Fruit fly (Drosophila melanogaster) whole organism, prepupa: Measurements from ENCODE around the gene CG4462.
A peak's percentile ranks its signal among the peaks of the same experiment; 100 is the strongest.

Experiments used
- Blimp-1 ChIP-seq: fragments of 200-800 bp; sonication (Bioruptor generic); optimal IDR thresholded peaks from 3 replicates; lab custom pipeline; 2017; ENCODE audit warnings: missing biosample characterization, missing genetic modification characterization, mild to moderate bottlenecking, moderate library complexity, missing genetic modification reagents
- CG10631 ChIP-seq: fragments of 200-800 bp; sonication (Bioruptor generic); optimal IDR thresholded peaks from 2 replicates; lab custom pipeline; 2016; ENCODE audit warnings: missing biosample characterization, missing genetic modification characterization
- CG10669 ChIP-seq: fragments of 200-800 bp; sonication (Bioruptor generic); optimal IDR thresholded peaks from 3 replicates; lab custom pipeline; 2018; ENCODE audit warnings: missing biosample characterization, mild to moderate bottlenecking, missing genetic modification characterization, moderate library complexity
- CG11762 ChIP-seq: fragments of 200-800 bp; sonication (Bioruptor generic); optimal IDR thresholded peaks from 3 replicates; lab custom pipeline; 2016; ENCODE audit warnings: missing biosample characterization, missing genetic modification characterization; ENCODE audit not compliant: insufficient read depth
- CG11902 ChIP-seq: fragments of 200-800 bp; sonication (Bioruptor generic); optimal IDR thresholded peaks from 3 replicates; lab custom pipeline; 2016; ENCODE audit warnings: missing biosample characterization, missing genetic modification characterization
- CG15336 ChIP-seq: fragments of 200-800 bp; sonication (Bioruptor generic); IDR thresholded peaks from 2 replicates; pipeline ENCODE4 v1.3.6; 2022; ENCODE audit warnings: missing biosample characterization, missing genetic modification characterization
- CG1621 ChIP-seq: fragments of 200-800 bp; sonication (Bioruptor generic); optimal IDR thresholded peaks from 3 replicates; lab custom pipeline; 2018; ENCODE audit warnings: missing biosample characterization, mild to moderate bottlenecking, missing genetic modification characterization
- CG16779 ChIP-seq: fragments of 200-800 bp; sonication (Bioruptor generic); optimal IDR thresholded peaks from 3 replicates; lab custom pipeline; 2017; ENCODE audit warnings: missing biosample characterization, mild to moderate bottlenecking, missing genetic modification characterization
- CG3032 ChIP-seq: fragments of 200-800 bp; optimal IDR thresholded peaks from 2 replicates; lab custom pipeline; 2019; ENCODE audit warnings: missing biosample characterization, mild to moderate bottlenecking, missing genetic modification characterization, moderate library complexity
- CG31627 ChIP-seq: fragments of 200-800 bp; sonication (Bioruptor generic); optimal IDR thresholded peaks from 3 replicates; lab custom pipeline; 2016; ENCODE audit warnings: missing biosample characterization, missing genetic modification characterization
- CG32006 ChIP-seq: fragments of 200-800 bp; sonication (Bioruptor generic); optimal IDR thresholded peaks from 3 replicates; lab custom pipeline; 2017; ENCODE audit warnings: missing biosample characterization, mild to moderate bottlenecking, missing genetic modification characterization
- CG34406 ChIP-seq: fragments of 200-800 bp; sonication (Bioruptor generic); optimal IDR thresholded peaks from 3 replicates; lab custom pipeline; 2016; ENCODE audit warnings: missing biosample characterization, missing genetic modification characterization
- CG3919 ChIP-seq: fragments of 200-800 bp; sonication (Bioruptor generic); optimal IDR thresholded peaks from 3 replicates; lab custom pipeline; 2016; ENCODE audit warnings: missing biosample characterization, missing genetic modification characterization
- CG6163 ChIP-seq: fragments of 200-800 bp; sonication (Bioruptor generic); IDR thresholded peaks from 3 replicates; pipeline ENCODE4 v1.3.6; 2022; ENCODE audit warnings: missing biosample characterization, missing genetic modification characterization
- CG6276 ChIP-seq: fragments of 200-800 bp; sonication (Bioruptor generic); optimal IDR thresholded peaks from 2 replicates; lab custom pipeline; 2017; ENCODE audit warnings: missing biosample characterization, mild to moderate bottlenecking, missing genetic modification characterization
- CG6792 ChIP-seq: fragments of 200-800 bp; sonication (Bioruptor generic); optimal IDR thresholded peaks from 3 replicates; lab custom pipeline; 2016; ENCODE audit warnings: missing biosample characterization, missing genetic modification characterization
- CG6808 ChIP-seq: fragments of 200-800 bp; sonication (Bioruptor generic); optimal IDR thresholded peaks from 3 replicates; lab custom pipeline; 2017; ENCODE audit warnings: missing biosample characterization, missing genetic modification characterization, mild to moderate bottlenecking, moderate library complexity, missing genetic modification reagents
- CG6854 ChIP-seq: fragments of 200-800 bp; sonication (Bioruptor generic); optimal IDR thresholded peaks from 2 replicates; lab custom pipeline; 2017; ENCODE audit warnings: missing biosample characterization, mild to moderate bottlenecking, missing genetic modification characterization
- CG7368 ChIP-seq: fragments of 200-800 bp; sonication (Bioruptor generic); optimal IDR thresholded peaks from 3 replicates; lab custom pipeline; 2016; ENCODE audit warnings: missing biosample characterization, missing genetic modification characterization
- CG8319 ChIP-seq: fragments of 200-800 bp; sonication (Bioruptor generic); optimal IDR thresholded peaks from 3 replicates; lab custom pipeline; 2016; ENCODE audit warnings: missing biosample characterization, missing genetic modification characterization
- CG8632 ChIP-seq: fragments of 200-800 bp; sonication (Bioruptor generic); optimal IDR thresholded peaks from 3 replicates; lab custom pipeline; 2016; ENCODE audit warnings: missing biosample characterization, missing genetic modification characterization
- CG9139 ChIP-seq: fragments of 200-800 bp; sonication (Bioruptor generic); optimal IDR thresholded peaks from 3 replicates; lab custom pipeline; 2017; ENCODE audit warnings: missing biosample characterization, mild to moderate bottlenecking, missing genetic modification characterization
- Eip75B ChIP-seq: fragments of 200-800 bp; sonication (Bioruptor generic); optimal IDR thresholded peaks from 3 replicates; lab custom pipeline; 2016; ENCODE audit warnings: missing biosample characterization, missing genetic modification characterization
- Eip78C ChIP-seq: fragments of 200-800 bp; sonication (Bioruptor generic); peaks from one replicate; lab custom pipeline; 2016; ENCODE audit warnings: missing biosample characterization, missing genetic modification characterization
- Eip93F ChIP-seq: fragments of 200-800 bp; sonication (Bioruptor generic); optimal IDR thresholded peaks from 2 replicates; lab custom pipeline; 2016; ENCODE audit warnings: missing biosample characterization, mild to moderate bottlenecking, missing genetic modification characterization
- Ets21C ChIP-seq: fragments of 200-800 bp; sonication (Bioruptor generic); optimal IDR thresholded peaks from 3 replicates; lab custom pipeline; 2016; ENCODE audit warnings: missing biosample characterization, missing genetic modification characterization
- Ets96B ChIP-seq: fragments of 200-800 bp; optimal IDR thresholded peaks from 2 replicates; lab custom pipeline; 2019; ENCODE audit warnings: missing biosample characterization, mild to moderate bottlenecking, missing genetic modification characterization, moderate library complexity
- Gug ChIP-seq: fragments of 200-800 bp; sonication (Bioruptor generic); IDR thresholded peaks from 2 replicates; pipeline ENCODE4 v1.3.6; 2022; ENCODE audit warnings: missing biosample characterization, missing genetic modification characterization
- Hr39 ChIP-seq: fragments of 200-800 bp; sonication (Bioruptor generic); optimal IDR thresholded peaks from 2 replicates; lab custom pipeline; 2016; ENCODE audit warnings: missing biosample characterization, missing genetic modification characterization
- Hr4 ChIP-seq: fragments of 200-800 bp; sonication (Bioruptor generic); optimal IDR thresholded peaks from 3 replicates; lab custom pipeline; 2016; ENCODE audit warnings: missing biosample characterization, missing genetic modification characterization
- Lpt ChIP-seq: fragments of 200-800 bp; sonication (Bioruptor generic); optimal IDR thresholded peaks from 3 replicates; lab custom pipeline; 2016; ENCODE audit warnings: missing biosample characterization, missing genetic modification characterization
- Met ChIP-seq: fragments of 200-800 bp; sonication (Bioruptor generic); optimal IDR thresholded peaks from 3 replicates; lab custom pipeline; 2016; ENCODE audit warnings: missing biosample characterization, missing genetic modification characterization
- OdsH ChIP-seq: fragments of 200-800 bp; sonication (Bioruptor generic); optimal IDR thresholded peaks from 3 replicates; lab custom pipeline; 2016; ENCODE audit warnings: missing biosample characterization, missing genetic modification characterization
- Smox ChIP-seq: fragments of 200-800 bp; sonication (Bioruptor generic); optimal IDR thresholded peaks from 3 replicates; lab custom pipeline; 2016; ENCODE audit warnings: missing biosample characterization, missing genetic modification characterization
- Sox102F ChIP-seq: fragments of 200-800 bp; sonication (Bioruptor generic); optimal IDR thresholded peaks from 2 replicates; lab custom pipeline; 2016; ENCODE audit warnings: missing biosample characterization, mild to moderate bottlenecking, missing genetic modification characterization
- Sox14 ChIP-seq: fragments of 200-800 bp; sonication (Bioruptor generic); optimal IDR thresholded peaks from 3 replicates; lab custom pipeline; 2016; ENCODE audit warnings: missing biosample characterization, missing genetic modification characterization
- Sox15 ChIP-seq: fragments of 200-800 bp; sonication (Bioruptor generic); optimal IDR thresholded peaks from 3 replicates; lab custom pipeline; 2016; ENCODE audit warnings: missing biosample characterization, missing genetic modification characterization
- achi ChIP-seq: fragments of 200-800 bp; sonication (Bioruptor generic); optimal IDR thresholded peaks from 3 replicates; lab custom pipeline; 2016; ENCODE audit warnings: missing biosample characterization, missing genetic modification characterization
- acj6 ChIP-seq: fragments of 200-800 bp; sonication (Bioruptor generic); optimal IDR thresholded peaks from 3 replicates; lab custom pipeline; 2016; ENCODE audit warnings: missing biosample characterization, missing genetic modification characterization
- dac ChIP-seq: fragments of 200-800 bp; sonication (Bioruptor generic); optimal IDR thresholded peaks from 2 replicates; lab custom pipeline; 2017; ENCODE audit warnings: missing biosample characterization, mild to moderate bottlenecking, missing genetic modification characterization
- dsx ChIP-seq: fragments of 200-800 bp; optimal IDR thresholded peaks from 3 replicates; lab custom pipeline; 2019; ENCODE audit warnings: missing biosample characterization, mild to moderate bottlenecking, missing genetic modification characterization, moderate library complexity; ENCODE audit not compliant: poor library complexity, severe bottlenecking
- eg ChIP-seq: fragments of 200-800 bp; sonication (Bioruptor generic); IDR thresholded peaks from 3 replicates; pipeline ENCODE4 v1.3.6; 2022; ENCODE audit warnings: missing biosample characterization, missing genetic modification characterization
- esn ChIP-seq: fragments of 200-800 bp; sonication (Bioruptor generic); optimal IDR thresholded peaks from 2 replicates; lab custom pipeline; 2016; ENCODE audit warnings: missing biosample characterization, mild to moderate bottlenecking, missing genetic modification characterization, moderate library complexity
- fd59A ChIP-seq: fragments of 200-800 bp; sonication (Bioruptor generic); optimal IDR thresholded peaks from 2 replicates; lab custom pipeline; 2017; ENCODE audit warnings: missing biosample characterization, mild to moderate bottlenecking, missing genetic modification characterization, missing genetic modification reagents
- fd85E ChIP-seq: fragments of 200-800 bp; sonication (Bioruptor generic); optimal IDR thresholded peaks from 3 replicates; lab custom pipeline; 2016; ENCODE audit warnings: missing biosample characterization, missing genetic modification characterization
- fkh ChIP-seq: fragments of 200-800 bp; sonication (Bioruptor generic); optimal IDR thresholded peaks from 3 replicates; lab custom pipeline; 2017; ENCODE audit warnings: missing biosample characterization, mild to moderate bottlenecking, missing genetic modification characterization, moderate library complexity
- lz ChIP-seq: fragments of 200-800 bp; sonication (Bioruptor generic); optimal IDR thresholded peaks from 3 replicates; lab custom pipeline; 2016; ENCODE audit warnings: missing biosample characterization, missing genetic modification characterization
- pdm3 ChIP-seq: fragments of 200-800 bp; sonication (Bioruptor generic); optimal IDR thresholded peaks from 3 replicates; lab custom pipeline; 2016; ENCODE audit warnings: missing biosample characterization, missing genetic modification characterization
- salr ChIP-seq, 2 experiments: fragments of 200-800 bp; sonication (Bioruptor generic); optimal IDR thresholded peaks; 3 replicates each; lab custom pipeline; 2016 to 2018; ENCODE audit warnings: missing biosample characterization in 2 of 2, missing genetic modification characterization in 2 of 2, mild to moderate bottlenecking in 1 of 2
- ss ChIP-seq, 2 experiments: fragments of 200-800 bp; sonication (Bioruptor generic); optimal IDR thresholded peaks; 2 replicates in 1 of 2; 3 replicates in 1 of 2; lab custom pipeline; 2017 to 2018; ENCODE audit warnings: mild to moderate bottlenecking in 2 of 2, missing biosample characterization in 2 of 2, missing genetic modification characterization in 2 of 2, moderate library complexity in 1 of 2
- svp ChIP-seq: fragments of 200-800 bp; sonication (Bioruptor generic); peaks from one replicate; lab custom pipeline; 2016; ENCODE audit warnings: missing biosample characterization, missing genetic modification characterization
- topi ChIP-seq: fragments of 200-800 bp; sonication (Bioruptor generic); optimal IDR thresholded peaks from 3 replicates; lab custom pipeline; 2016; ENCODE audit warnings: missing biosample characterization, missing genetic modification characterization

Gene CG4462

DNA sequence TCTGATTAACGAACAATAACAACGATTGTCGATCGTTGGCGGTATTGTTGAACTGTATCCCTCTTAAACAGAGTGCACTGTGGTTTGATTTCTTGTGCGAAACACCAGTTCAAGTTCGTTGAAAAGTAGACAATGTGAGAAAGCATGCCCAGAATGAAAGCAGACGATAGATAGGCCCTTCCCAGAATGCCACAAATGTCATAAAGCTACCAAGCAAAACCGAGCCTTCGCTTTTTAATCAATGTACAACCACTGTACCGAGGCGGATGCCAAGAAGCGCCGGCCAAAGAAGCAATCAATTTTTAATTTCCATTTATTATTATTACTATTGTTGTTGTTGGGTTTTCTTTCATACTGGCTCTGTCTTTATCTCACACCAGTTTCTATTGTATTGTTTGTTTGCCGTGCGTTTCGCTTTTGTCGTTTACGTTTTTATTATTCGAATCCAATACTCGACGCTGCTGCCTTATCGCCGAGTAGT, 16.3 kb downstream of the CG4462 start:
- TF ChIP-seq CG7368 (GFP tag; lab: Kevin White, UChicago) (peak; percentile 80), lz (GFP tag; lab: Kevin White, UChicago) (peak; percentile 88), CG1621 (tag; lab: Kevin White, UChicago) (peak; percentile 82), CG31627 (GFP tag; lab: Kevin White, UChicago) (peak; percentile 86), CG6163 (GFP tag; lab: Robert Waterston, UW) (peak; percentile 90), dsx (GFP tag; lab: Kevin White, UChicago) (peak; percentile 51), CG9139 (GFP tag; lab: Kevin White, UChicago) (no peak), CG11762 (peak; percentile 74), Ets21C (GFP tag; lab: Kevin White, UChicago) (peak; percentile 84), CG32006 (GFP tag; lab: Kevin White, UChicago) (peak; percentile 84), svp (GFP tag; lab: Kevin White, UChicago) (peak; percentile 95), ss (GFP tag; optimal IDR thresholded peaks at IDR 0.05; lab: Kevin White, UChicago) (peak in 1 of 2 experiments; percentile 42), CG3919 (GFP tag; lab: Kevin White, UChicago) (peak; percentile 88), CG10631 (GFP tag; lab: Kevin White, UChicago) (peak; percentile 82), Sox15 (GFP tag; lab: Kevin White, UChicago) (peak; percentile 88), CG6854 (GFP tag; lab: Kevin White, UChicago) (peak; percentile 30), Hr4 (peak; percentile 86), salr (GFP tag; optimal IDR thresholded peaks at IDR 0.05; lab: Kevin White, UChicago) (peak; percentile 68), Gug (GFP tag; lab: Robert Waterston, UW) (peak; percentile 70), fd59A (GFP tag; lab: Kevin White, UChicago) (peak; percentile 59), Smox (GFP tag; lab: Kevin White, UChicago) (peak; percentile 86), pdm3 (GFP tag; lab: Kevin White, UChicago) (peak; percentile 86), fkh (GFP tag; lab: Kevin White, UChicago) (peak; percentile 14), Lpt (GFP tag; lab: Kevin White, UChicago) (peak; percentile 73), Sox14 (GFP tag; lab: Kevin White, UChicago) (peak; percentile 92), fd85E (GFP tag; lab: Kevin White, UChicago) (peak; percentile 65), CG15336 (GFP tag; lab: Robert Waterston, UW) (peak; percentile 87), CG8319 (GFP tag; lab: Kevin White, UChicago) (peak; percentile 74), CG11902 (GFP tag; lab: Kevin White, UChicago) (peak; percentile 82), CG6808 (peak; percentile 53), OdsH (GFP tag; lab: Kevin White, UChicago) (peak; percentile 87), dac (GFP tag; lab: Kevin White, UChicago) (peak; percentile 67), CG8632 (GFP tag; lab: Kevin White, UChicago) (peak; percentile 81), CG10669 (GFP tag; lab: Kevin White, UChicago) (peak; percentile 77), CG6792 (GFP tag; lab: Kevin White, UChicago) (peak; percentile 89), eg (GFP tag; lab: Robert Waterston, UW) (peak; percentile 90), Hr39 (peak; percentile 88), Eip78C (GFP tag; lab: Kevin White, UChicago) (peak; percentile 95), esn (peak; percentile 89), achi (peak; percentile 84), Ets96B (tag; lab: Kevin White, UChicago) (peak; percentile 69), Sox102F (GFP tag; lab: Kevin White, UChicago) (peak; percentile 87), CG16779 (peak; percentile 57), topi (peak; percentile 81), CG6276 (GFP tag; lab: Kevin White, UChicago) (peak; percentile 77), Eip93F (GFP tag; lab: Kevin White, UChicago) (no peak), CG3032 (tag; lab: Kevin White, UChicago) (peak; percentile 52), Eip75B (GFP tag; lab: Kevin White, UChicago) (peak; percentile 79), Met (GFP tag; lab: Kevin White, UChicago) (peak; percentile 71), acj6 (peak; percentile 86), CG34406 (GFP tag; lab: Kevin White, UChicago) (peak; percentile 85), Blimp-1 (peak; percentile 42)
